Fruit fly (Drosophila melanogaster): ENCODE measurements around the gene Nt5b.

DNA sequence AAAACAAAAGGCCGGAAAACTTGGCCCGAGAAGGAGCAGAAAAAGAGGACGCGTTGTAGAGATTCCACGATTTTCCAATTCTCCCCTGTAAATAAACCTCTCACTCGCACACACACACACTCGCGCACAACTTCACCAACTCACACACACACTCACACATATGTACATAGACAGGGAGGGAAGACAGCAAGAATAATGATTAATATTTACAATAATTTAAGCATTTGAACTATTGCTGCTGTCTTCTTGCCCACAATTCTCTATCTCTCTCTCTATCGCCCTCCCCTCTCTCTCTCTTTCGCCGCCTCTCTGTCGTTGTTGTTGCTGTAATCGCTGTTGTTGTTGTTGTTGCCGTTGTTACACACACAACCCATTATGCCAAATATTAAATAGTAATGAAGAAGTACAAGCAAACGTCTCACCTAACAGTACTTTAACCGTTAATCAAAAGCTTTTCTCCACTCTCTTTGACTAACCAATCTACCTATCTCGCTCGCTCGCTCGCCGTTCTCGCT lies 35.5 kb downstream of the Nt5b start:
- TF ChIP-seq CG8478 (optimal IDR thresholded peaks at IDR 0.05) (no peak), CTCF (optimal IDR thresholded peaks at IDR 0.05) (no peak)
